Worm (Caenorhabditis elegans) whole organism, L4 larva: ENCODE results near the gene Y51A2B.5.

Experiments
- F44E2.7 ChIP-seq: fragments of 200-800 bp; sonication (Bioruptor generic); IDR thresholded peaks from 2 replicates; pipeline ENCODE4 v2.1.2; 2022; ENCODE audit warnings: missing genetic modification characterization, missing compliant biosample characterization
- R02D3.7 ChIP-seq: fragments of 150-350 bp; sonication (generic microtip); optimal IDR thresholded peaks from 3 replicates; lab custom pipeline; 2014; ENCODE audit warnings: missing biosample characterization, missing genetic modification characterization
- T26A8.4 ChIP-seq: fragments of 200-800 bp; sonication (Bioruptor generic); IDR thresholded peaks from 2 replicates; pipeline ENCODE4 v1.3.6; 2022; ENCODE audit warnings: missing genetic modification characterization, missing compliant biosample characterization
- aha-1 ChIP-seq: fragments of 150-350 bp; peaks from one replicate; lab custom pipeline; 2014; ENCODE audit warnings: missing biosample characterization, missing genetic modification characterization
- arid-1 ChIP-seq: fragments of 200-800 bp; sonication (Bioruptor generic); conservative IDR thresholded peaks from 2 replicates; pipeline ENCODE4 v1.3.6; 2022; ENCODE audit warnings: missing genetic modification reagents, missing genetic modification characterization, missing compliant biosample characterization
- attf-4 ChIP-seq: sonication (generic microtip); optimal IDR thresholded peaks from 3 replicates; lab custom pipeline; 2017; ENCODE audit warnings: missing biosample characterization, missing genetic modification characterization
- ceh-82 ChIP-seq: sonication (generic microtip); optimal IDR thresholded peaks from 2 replicates; lab custom pipeline; 2017; ENCODE audit warnings: missing biosample characterization, missing genetic modification characterization
- daf-16 ChIP-seq, 3 experiments: sonication (generic microtip); optimal IDR thresholded peaks; 2 replicates each; lab custom pipeline; 2016 to 2017; ENCODE audit warnings: missing genetic modification characterization in 3 of 3, missing genetic modification reagents in 3 of 3, mild to moderate bottlenecking in 2 of 3, missing compliant biosample characterization in 2 of 3, missing biosample characterization in 1 of 3, moderate library complexity in 1 of 3
- dmd-6 ChIP-seq: fragments of 200-800 bp; sonication (Bioruptor generic); IDR thresholded peaks from 2 replicates; pipeline ENCODE4 v1.3.6; 2022; ENCODE audit warnings: missing genetic modification reagents, missing genetic modification characterization, missing compliant biosample characterization
- dmd-9 ChIP-seq: fragments of 200-800 bp; sonication (Bioruptor generic); IDR thresholded peaks from 2 replicates; pipeline ENCODE4 v1.3.6; 2022; ENCODE audit warnings: missing genetic modification reagents, missing genetic modification characterization, missing compliant biosample characterization
- dve-1 ChIP-seq: sonication (generic microtip); optimal IDR thresholded peaks from 2 replicates; lab custom pipeline; 2017; ENCODE audit warnings: antibody characterized with exemption, mild to moderate bottlenecking, missing genetic modification characterization, missing compliant biosample characterization; ENCODE audit not compliant: insufficient read depth
- egl-43 ChIP-seq: fragments of 200-800 bp; sonication (Bioruptor generic); IDR thresholded peaks from 2 replicates; pipeline ENCODE4 v1.3.6; 2022; ENCODE audit warnings: missing genetic modification reagents, missing genetic modification characterization, missing compliant biosample characterization
- fkh-10 ChIP-seq: fragments of 150-350 bp; optimal IDR thresholded peaks from 2 replicates; lab custom pipeline; 2014; ENCODE audit warnings: missing biosample characterization, missing genetic modification reagents, missing genetic modification characterization
- fos-1 ChIP-seq: fragments of 150-350 bp; optimal IDR thresholded peaks from 2 replicates; lab custom pipeline; 2014; ENCODE audit warnings: missing biosample characterization, missing genetic modification characterization
- hif-1 ChIP-seq, 2 experiments: sonication (generic microtip); optimal IDR thresholded peaks; 2 replicates each; lab custom pipeline; 2016 to 2017; ENCODE audit warnings: missing compliant biosample characterization in 2 of 2, missing genetic modification characterization in 2 of 2, missing genetic modification reagents in 2 of 2, missing genotype in 2 of 2, mild to moderate bottlenecking in 1 of 2
- hlh-11 ChIP-seq: fragments of 200-800 bp; sonication (Bioruptor generic); optimal IDR thresholded peaks from 2 replicates; lab custom pipeline; 2018; ENCODE audit warnings: mild to moderate bottlenecking, missing genetic modification characterization, missing compliant biosample characterization
- hmg-1.1 ChIP-seq: fragments of 200-800 bp; sonication (Bioruptor generic); IDR thresholded peaks from 2 replicates; pipeline ENCODE4 v1.3.6; 2022; ENCODE audit warnings: missing genetic modification reagents, missing genetic modification characterization, missing compliant biosample characterization
- jun-1 ChIP-seq: fragments of 150-350 bp; optimal IDR thresholded peaks from 2 replicates; lab custom pipeline; 2014; ENCODE audit warnings: missing biosample characterization, missing genetic modification reagents, missing genetic modification characterization
- lim-7 ChIP-seq: fragments of 200-800 bp; sonication (Bioruptor generic); IDR thresholded peaks from 2 replicates; pipeline ENCODE4 v1.3.6; 2022; ENCODE audit warnings: missing genetic modification characterization, missing compliant biosample characterization
- lin-1 ChIP-seq: fragments of 200-800 bp; sonication (Bioruptor generic); IDR thresholded peaks from 2 replicates; pipeline ENCODE4 v1.3.6; 2022; ENCODE audit warnings: missing genetic modification reagents, missing genetic modification characterization, missing compliant biosample characterization
- lin-13 ChIP-seq: fragments of 150-350 bp; optimal IDR thresholded peaks from 2 replicates; lab custom pipeline; 2014; ENCODE audit warnings: missing biosample characterization, missing genetic modification reagents, missing genetic modification characterization
- lin-38 ChIP-seq: fragments of 200-800 bp; sonication (Bioruptor generic); IDR thresholded peaks from 2 replicates; pipeline ENCODE4 v1.3.6; 2022; ENCODE audit warnings: missing genetic modification reagents, missing genetic modification characterization, missing compliant biosample characterization
- lir-3 ChIP-seq: sonication (generic microtip); optimal IDR thresholded peaks from 2 replicates; lab custom pipeline; 2016; ENCODE audit warnings: mild to moderate bottlenecking, missing genetic modification characterization, missing compliant biosample characterization
- mdl-1 ChIP-seq, 2 experiments: fragments of 150-350 bp in 1 of 2; sonication (generic microtip) in 1 of 2; optimal IDR thresholded peaks; 2 replicates each; lab custom pipeline; 2014 to 2017; ENCODE audit warnings: missing biosample characterization in 2 of 2, missing genetic modification characterization in 2 of 2
- mdt-29 ChIP-seq: fragments of 200-800 bp; sonication (Bioruptor generic); IDR thresholded peaks from 2 replicates; pipeline ENCODE4 v1.3.6; 2022; ENCODE audit warnings: missing genetic modification reagents, missing genetic modification characterization, missing compliant biosample characterization
- mep-1 ChIP-seq: fragments of 150-350 bp; sonication (generic microtip); optimal IDR thresholded peaks from 3 replicates; lab custom pipeline; 2014; ENCODE audit warnings: missing biosample characterization, missing genetic modification characterization
- mxl-2 ChIP-seq: fragments of 200-800 bp; sonication (Bioruptor generic); conservative IDR thresholded peaks from 2 replicates; pipeline ENCODE4 v1.3.6; 2022; ENCODE audit warnings: missing genetic modification reagents, missing genetic modification characterization, missing compliant biosample characterization
- nhr-102 ChIP-seq: sonication (generic microtip); optimal IDR thresholded peaks from 2 replicates; lab custom pipeline; 2016; ENCODE audit warnings: mild to moderate bottlenecking, missing genetic modification characterization, moderate library complexity, missing compliant biosample characterization
- nhr-111 ChIP-seq: fragments of 200-800 bp; sonication (Bioruptor generic); optimal IDR thresholded peaks from 2 replicates; lab custom pipeline; 2018; ENCODE audit warnings: mild to moderate bottlenecking, missing genetic modification characterization, missing compliant biosample characterization
- nhr-237 ChIP-seq: sonication (generic microtip); optimal IDR thresholded peaks from 2 replicates; lab custom pipeline; 2017; ENCODE audit warnings: missing biosample characterization, missing genetic modification characterization
- nhr-25 ChIP-seq: sonication (generic microtip); optimal IDR thresholded peaks from 2 replicates; lab custom pipeline; 2017; ENCODE audit warnings: missing genetic modification characterization, mild to moderate bottlenecking, missing compliant biosample characterization, antibody characterized with exemption, moderate library complexity, borderline replicate concordance; ENCODE audit not compliant: insufficient read depth
- nhr-41 ChIP-seq: fragments of 200-800 bp; sonication (Bioruptor generic); IDR thresholded peaks from 2 replicates; pipeline ENCODE4 v1.3.6; 2022; ENCODE audit warnings: missing genetic modification reagents, missing genetic modification characterization, missing compliant biosample characterization
- nhr-42 ChIP-seq: fragments of 200-800 bp; sonication (Bioruptor generic); IDR thresholded peaks from 2 replicates; pipeline ENCODE4 v1.3.6; 2022; ENCODE audit warnings: missing genetic modification characterization, missing compliant biosample characterization
- nhr-6 ChIP-seq: fragments of 150-350 bp; optimal IDR thresholded peaks from 2 replicates; lab custom pipeline; 2014; ENCODE audit warnings: missing biosample characterization, missing genetic modification characterization
- nhr-77 ChIP-seq: fragments of 150-350 bp; optimal IDR thresholded peaks from 2 replicates; lab custom pipeline; 2014; ENCODE audit warnings: missing biosample characterization, missing genetic modification characterization
- php-3 ChIP-seq: fragments of 200-800 bp; sonication (Bioruptor generic); IDR thresholded peaks from 2 replicates; pipeline ENCODE4 v1.3.6; 2022; ENCODE audit warnings: missing genetic modification reagents, missing genetic modification characterization, missing compliant biosample characterization
- saeg-2 ChIP-seq: fragments of 200-800 bp; sonication (Bioruptor generic); IDR thresholded peaks from 2 replicates; pipeline ENCODE4 v1.3.6; 2022; ENCODE audit warnings: missing genetic modification reagents, missing genetic modification characterization, missing compliant biosample characterization
- snpc-1.2 ChIP-seq: fragments of 200-800 bp; sonication (Bioruptor generic); IDR thresholded peaks from 2 replicates; pipeline ENCODE4 v1.3.6; 2022; ENCODE audit warnings: missing genetic modification reagents, missing genetic modification characterization, missing compliant biosample characterization
- tag-97 ChIP-seq: fragments of 200-800 bp; sonication (Bioruptor generic); IDR thresholded peaks from 2 replicates; pipeline ENCODE4 v1.3.6; 2022; ENCODE audit warnings: missing genetic modification characterization, missing compliant biosample characterization
- tra-1 ChIP-seq: fragments of 200-800 bp; sonication (Bioruptor generic); IDR thresholded peaks from 2 replicates; pipeline ENCODE4 v1.3.6; 2022; ENCODE audit warnings: missing genetic modification reagents, missing genetic modification characterization, missing compliant biosample characterization
- unc-39 ChIP-seq: sonication (generic microtip); optimal IDR thresholded peaks from 2 replicates; lab custom pipeline; 2017; ENCODE audit warnings: missing biosample characterization, missing genetic modification characterization
- zfp-2 ChIP-seq: sonication (generic microtip); optimal IDR thresholded peaks from 2 replicates; lab custom pipeline; 2016; ENCODE audit warnings: mild to moderate bottlenecking, missing genetic modification characterization, missing compliant biosample characterization
- ztf-7 ChIP-seq: fragments of 150-350 bp; optimal IDR thresholded peaks from 2 replicates; lab custom pipeline; 2014; ENCODE audit warnings: missing biosample characterization, missing genetic modification characterization

Y51A2B.5 gene

ce11 chrV:18389046-18389445 lies at the start of gene Y51A2B.5, which contains the start of gene Y51A2B.4:
Y51A2B.5 (plus strand) TSS chrV:18389277.
Y51A2B.4 (minus strand) TSS chrV:18389146.
- TF ChIP-seq hmg-1.1 (GFP tag; lab: Robert Waterston, UW) = no peak
- no peak for TF ChIP-seq lir-3 (tag; lab: Kevin White, UChicago)
- TF ChIP-seq hlh-11 (tag; lab: Kevin White, UChicago) = no peak
- no peak for TF ChIP-seq aha-1 (tag; lab: Kevin White, UChicago)
- no peak for TF ChIP-seq dmd-9 (GFP tag; lab: Robert Waterston, UW)
- TF ChIP-seq nhr-111 (GFP tag; lab: Kevin White, UChicago) = no peak
- TF ChIP-seq hif-1 (tag; optimal IDR thresholded peaks at IDR 0.05; lab: Kevin White, UChicago) = no peak
- no peak for TF ChIP-seq mdt-29 (GFP tag; lab: Robert Waterston, UW)
- TF ChIP-seq dve-1 (tag; lab: Kevin White, UChicago) = no peak
- TF ChIP-seq egl-43 (GFP tag; lab: Robert Waterston, UW) = no peak
- no peak for TF ChIP-seq nhr-42
- TF ChIP-seq nhr-25 (tag; lab: Kevin White, UChicago) = no peak
- no peak for TF ChIP-seq dmd-6 (GFP tag; lab: Robert Waterston, UW)
- no peak for TF ChIP-seq nhr-237 (tag; lab: Kevin White, UChicago)
- no peak for TF ChIP-seq arid-1 (GFP tag; lab: Robert Waterston, UW)
- TF ChIP-seq, all 104 proteins: peak for 0

DNA sequence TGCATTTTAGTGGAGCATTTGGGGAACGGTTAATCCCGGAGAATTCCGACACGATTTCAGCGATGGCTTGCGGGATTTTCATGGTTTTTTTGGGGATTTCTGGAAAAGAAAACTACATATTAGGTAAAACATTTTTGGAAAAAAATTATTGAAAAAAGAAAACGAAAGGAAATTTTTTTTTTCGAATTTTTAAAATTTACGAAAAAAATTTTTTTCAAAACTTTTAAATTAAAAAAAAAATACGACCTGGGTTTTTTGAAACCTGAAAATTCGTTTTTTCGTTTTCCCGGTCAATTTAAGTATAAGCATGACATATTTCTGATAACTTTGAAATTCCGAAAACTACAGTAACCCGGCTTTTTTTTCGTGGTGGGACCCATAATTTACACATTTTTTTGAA lies 49.3 kb upstream of the Y51A2B.5 start, which contains the start of gene C08E8.10:
Gene C08E8.10 (minus strand): TSS at position 101 of the 400 bp plus-strand sequence.
- no peak for TF ChIP-seq R02D3.7 (tag; lab: Kevin White, UChicago)
- TF ChIP-seq ztf-7 = no peak
- TF ChIP-seq mxl-2 (GFP tag; lab: Robert Waterston, UW) = no peak
- TF ChIP-seq jun-1 = no peak
- TF ChIP-seq attf-4 (tag; lab: Kevin White, UChicago) = no peak
- TF ChIP-seq, all 104 proteins: peak for 0

- TF ChIP-seq arid-1 (GFP tag; lab: Robert Waterston, UW) = 0 out of 2 replicates have a peak, but pooled peaks have one; percentile 12
- TF ChIP-seq lin-38 (GFP tag; lab: Robert Waterston, UW) = peak; percentile 18; the same call in 1 of the 2 replicates
- TF ChIP-seq snpc-1.2 (GFP tag; lab: Robert Waterston, UW) = peak; percentile 53; the same call in 1 of the 2 replicates
- TF ChIP-seq T26A8.4 (GFP tag; lab: Robert Waterston, UW) = no peak
- TF ChIP-seq, all 104 proteins: peak for 3
Observed at ce11 chrV:18344194-18344593, 44.9 kb upstream of the Y51A2B.5 start.

- peak in 1 of 2 experiments; percentile 72 for TF ChIP-seq daf-16 (GFP tag; optimal IDR thresholded peaks at IDR 0.05; lab: Kevin White, UChicago)
- TF ChIP-seq daf-16 (tag; optimal IDR thresholded peaks at IDR 0.05; lab: Kevin White, UChicago) = peak; percentile 99
- TF ChIP-seq fkh-10 (GFP tag; lab: Kevin White, UChicago) = no peak
- TF ChIP-seq zfp-2 (tag; lab: Kevin White, UChicago) = no peak
- TF ChIP-seq snpc-1.2 (GFP tag; lab: Robert Waterston, UW) = no peak
- no peak for TF ChIP-seq F44E2.7 (GFP tag; lab: Robert Waterston, UW)
- TF ChIP-seq T26A8.4 (GFP tag; lab: Robert Waterston, UW) = no peak
- peak; percentile 96 for TF ChIP-seq lin-1
- no peak for TF ChIP-seq R02D3.7 (tag; lab: Kevin White, UChicago)
- TF ChIP-seq dmd-6 (GFP tag; lab: Robert Waterston, UW) = peak; percentile 100
- peak; percentile 80 for TF ChIP-seq aha-1 (tag; lab: Kevin White, UChicago)
- peak; percentile 94 for TF ChIP-seq nhr-102 (tag; lab: Kevin White, UChicago)
- TF ChIP-seq ceh-82 (tag; lab: Kevin White, UChicago) = no peak
- TF ChIP-seq lim-7 (GFP tag; lab: Robert Waterston, UW) = no peak
- peak; percentile 80 for TF ChIP-seq fos-1 (tag; lab: Kevin White, UChicago)
- TF ChIP-seq nhr-77 = peak; percentile 98
- TF ChIP-seq php-3 (GFP tag; lab: Robert Waterston, UW) = peak; percentile 98
- TF ChIP-seq egl-43 (GFP tag; lab: Robert Waterston, UW) = no peak
- TF ChIP-seq nhr-42 = no peak
- peak; percentile 36; the same call in 1 of the 2 replicates for TF ChIP-seq nhr-41
- TF ChIP-seq mdl-1 (tag; optimal IDR thresholded peaks at IDR 0.05; lab: Kevin White, UChicago) = peak in 1 of 2 experiments; percentile 75
- no peak for TF ChIP-seq saeg-2
- TF ChIP-seq mep-1 (tag; lab: Kevin White, UChicago) = peak; percentile 80
- peak; percentile 77 for TF ChIP-seq lin-13 (GFP tag; lab: Kevin White, UChicago)
- no peak for TF ChIP-seq unc-39 (tag; lab: Kevin White, UChicago)
- TF ChIP-seq tra-1 (GFP tag; lab: Robert Waterston, UW) = peak; percentile 99
- TF ChIP-seq tag-97 (GFP tag; lab: Robert Waterston, UW) = no peak
- peak; percentile 74 for TF ChIP-seq nhr-6 (tag; lab: Kevin White, UChicago)
- TF ChIP-seq lir-3 (tag; lab: Kevin White, UChicago) = no peak
- TF ChIP-seq attf-4 (tag; lab: Kevin White, UChicago) = no peak
Observed at ce11 chrV:18346080-18346479, 43.0 kb upstream of the Y51A2B.5 start.
